Worm (Caenorhabditis elegans): ENCODE data around the gene Y39A1A.2.

Y39A1A.2 gene

ce11 chrIII:10624564-10624963, 21.2 kb upstream of the Y39A1A.2 start (continued):
- TF ChIP-seq rpc-1 (optimal IDR thresholded peaks at IDR 0.05) (peak; percentile 71), rpc-1 (tag; optimal IDR thresholded peaks at IDR 0.05) (peak; percentile 85), attf-6 (GFP tag; IDR thresholded peaks at IDR 0.05) (peak; percentile 72), ceh-79 (tag; optimal IDR thresholded peaks at IDR 0.05) (peak; percentile 53), D2030.7 (GFP tag; IDR thresholded peaks at IDR 0.05) (peak; percentile 50), madf-10 (tag; optimal IDR thresholded peaks at IDR 0.05) (peak; percentile 39), ets-4 (GFP tag; optimal IDR thresholded peaks at IDR 0.05) (no peak), ceh-27 (GFP tag; optimal IDR thresholded peaks at IDR 0.05) (peak; percentile 60), hmg-20 (GFP tag; IDR thresholded peaks at IDR 0.05) (peak; percentile 31; the same call in 1 of the 2 replicates), unc-130 (GFP tag; optimal IDR thresholded peaks at IDR 0.05) (peak; percentile 26), egl-44 (GFP tag; IDR thresholded peaks at IDR 0.05) (peak; percentile 89), B0336.3 (GFP tag; IDR thresholded peaks at IDR 0.05) (peak; percentile 31; the same call in 1 of the 2 replicates), madf-8 (GFP tag; conservative IDR thresholded peaks at IDR 0.05) (no peak; the same call in 1 of the 2 replicates), F10E7.11 (tag; optimal IDR thresholded peaks at IDR 0.05) (peak; percentile 51), mel-28 (tag; optimal IDR thresholded peaks at IDR 0.05; ENCODE audit: borderline replicate concordance) (peak; percentile 49)

ce11 chrIII:10621208-10621607, 17.8 kb upstream of the Y39A1A.2 start, which contains the start of the genes lron-10 and hpr-9:
Gene lron-10 (minus strand): TSS chrIII:10621369.
Gene hpr-9 (plus strand): TSS chrIII:10621551.
- peak; percentile 48; the same call in 1 of the 2 replicates for TF ChIP-seq Y95B8A.8 (GFP tag; IDR thresholded peaks at IDR 0.05)
- peak; percentile 17 for TF ChIP-seq dpl-1 (GFP tag; optimal IDR thresholded peaks at IDR 0.05)
- TF ChIP-seq nhr-120 (GFP tag; IDR thresholded peaks at IDR 0.05): no peak
- peak; percentile 78 for TF ChIP-seq unc-130 (GFP tag; optimal IDR thresholded peaks at IDR 0.05)
- peak; percentile 82 for TF ChIP-seq mcd-1 (GFP tag; IDR thresholded peaks at IDR 0.05)
- TF ChIP-seq xnd-1 (tag; optimal IDR thresholded peaks at IDR 0.05): peak; percentile 25
- peak; percentile 11 for TF ChIP-seq nhr-80 (tag; optimal IDR thresholded peaks at IDR 0.05)
- TF ChIP-seq zfh-2 (GFP tag; conservative IDR thresholded peaks at IDR 0.05): peak; percentile 60
- TF ChIP-seq nhr-90 (tag; optimal IDR thresholded peaks at IDR 0.05): no peak
- peak; percentile 20 to 68 for TF ChIP-seq let-607 (tag; optimal IDR thresholded peaks at IDR 0.05)
- TF ChIP-seq efl-1 (GFP tag; optimal IDR thresholded peaks at IDR 0.05): no peak
- TF ChIP-seq hmg-1.2 (GFP tag; IDR thresholded peaks at IDR 0.05): 0 out of 2 replicates have a peak, but pooled peaks have one; percentile 30
- peak; percentile 53 for TF ChIP-seq zim-3 (tag; optimal IDR thresholded peaks at IDR 0.05)
- 0 out of 2 replicates have a peak, but pooled peaks have one; percentile 64 for TF ChIP-seq C17E4.6 (GFP tag; IDR thresholded peaks at IDR 0.05)
- TF ChIP-seq mel-28 (tag; optimal IDR thresholded peaks at IDR 0.05; ENCODE audit: borderline replicate concordance): peak; percentile 69
- TF ChIP-seq pbrm-1 (GFP tag; IDR thresholded peaks at IDR 0.05): peak; percentile 59; the same call in 1 of the 2 replicates
- peak; percentile 45 for TF ChIP-seq nhr-27 (tag; optimal IDR thresholded peaks at IDR 0.05)
- TF ChIP-seq aptf-2 (GFP tag; conservative IDR thresholded peaks at IDR 0.05): peak; percentile 67; the same call in 1 of the 2 replicates
- no peak for TF ChIP-seq nfya-1 (tag; optimal IDR thresholded peaks at IDR 0.05; ENCODE audit: borderline replicate concordance, insufficient read depth)
- TF ChIP-seq ekl-4 (GFP tag; IDR thresholded peaks at IDR 0.05): no peak; the same call in 1 of the 2 replicates
- TF ChIP-seq lsl-1 (GFP tag; optimal IDR thresholded peaks at IDR 0.05): peak; percentile 53
- TF ChIP-seq K11D2.4 (GFP tag; IDR thresholded peaks at IDR 0.05): peak; percentile 84
- TF ChIP-seq bed-1 (GFP tag; IDR thresholded peaks at IDR 0.05): peak; percentile 86; the same call in 1 of the 2 replicates
- peak; percentile 1 for TF ChIP-seq die-1 (tag; optimal IDR thresholded peaks at IDR 0.05)
- TF ChIP-seq nfya-2 (GFP tag; IDR thresholded peaks at IDR 0.05): no peak
- peak; percentile 3 for TF ChIP-seq atf-7 (tag; optimal IDR thresholded peaks at IDR 0.05)
- TF ChIP-seq sea-2 (GFP tag; IDR thresholded peaks at IDR 0.05): 0 out of 2 replicates have a peak, but pooled peaks have one; percentile 31
- TF ChIP-seq Y53F4B.3 (GFP tag; IDR thresholded peaks at IDR 0.05): no peak
- 0 out of 2 replicates have a peak, but pooled peaks have one; percentile 61 for TF ChIP-seq madf-3 (GFP tag; IDR thresholded peaks at IDR 0.05)
- no peak for TF ChIP-seq F37B4.10 (GFP tag; IDR thresholded peaks at IDR 0.05)
- TF ChIP-seq ztf-3 (GFP tag; optimal IDR thresholded peaks at IDR 0.05): no peak
- TF ChIP-seq rcor-1 (GFP tag; IDR thresholded peaks at IDR 0.05): peak; percentile 76
- peak in 1 of 3 experiments; percentile 73 for TF ChIP-seq lin-35 (GFP tag; optimal IDR thresholded peaks at IDR 0.05)
- peak; percentile 71 for TF ChIP-seq K12H6.12 (tag; optimal IDR thresholded peaks at IDR 0.05)
- 0 out of 2 replicates have a peak, but pooled peaks have one; percentile 40 for TF ChIP-seq hmg-20 (GFP tag; IDR thresholded peaks at IDR 0.05)
